Worm (Caenorhabditis elegans): ENCODE results near the gene let-19.

DNA sequence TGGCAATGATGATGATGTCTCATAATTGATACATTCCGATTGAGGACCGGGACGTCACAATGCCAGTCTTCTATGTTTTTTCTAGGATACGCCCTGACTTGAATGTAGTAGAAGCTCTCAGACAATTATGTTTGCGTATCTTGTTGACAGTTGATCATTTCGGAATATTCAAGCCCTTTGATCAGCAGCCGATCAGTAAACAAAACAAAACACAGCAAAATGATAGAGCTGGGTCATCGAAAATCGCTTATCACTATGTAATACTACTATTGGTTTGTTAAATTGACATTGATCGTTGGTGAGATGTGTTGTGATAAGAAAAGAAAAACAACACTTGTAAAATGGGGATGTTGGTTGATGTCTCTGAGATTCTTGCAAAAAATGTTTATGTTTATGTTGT lies 32.5 kb upstream of the let-19 start:
- TF ChIP-seq dpl-1 (GFP tag; optimal IDR thresholded peaks at IDR 0.05) = no peak
- no peak for TF ChIP-seq F37D6.2 (tag; optimal IDR thresholded peaks at IDR 0.05)
- TF ChIP-seq ctbp-1 (GFP tag; IDR thresholded peaks at IDR 0.05) = no peak
- no peak for TF ChIP-seq lsy-2 (tag; optimal IDR thresholded peaks at IDR 0.05)
- TF ChIP-seq jun-1 (tag; optimal IDR thresholded peaks at IDR 0.05) = no peak
- TF ChIP-seq nhr-11 (tag; optimal IDR thresholded peaks at IDR 0.05) = no peak
- no peak for TF ChIP-seq nhr-25 (tag; optimal IDR thresholded peaks at IDR 0.05; ENCODE audit: borderline replicate concordance, insufficient read depth)
- TF ChIP-seq mes-2 (tag; optimal IDR thresholded peaks at IDR 0.05; ENCODE audit: poor library complexity, severe bottlenecking) = no peak
- TF ChIP-seq unc-39 (tag; optimal IDR thresholded peaks at IDR 0.05) = no peak
- no peak for TF ChIP-seq daf-12 (tag; optimal IDR thresholded peaks at IDR 0.05)
- TF ChIP-seq zfp-2 (tag; optimal IDR thresholded peaks at IDR 0.05) = no peak
- TF ChIP-seq F49E8.2 (tag; optimal IDR thresholded peaks at IDR 0.05; ENCODE audit: borderline replicate concordance) = no peak
- no peak for TF ChIP-seq pqm-1 (tag; optimal IDR thresholded peaks at IDR 0.05)

Measured in whole organism, L4 larva.